Fruit fly (Drosophila melanogaster) whole organism, embryonic: ENCODE data around the gene Rpt5.

Source experiments
- Aef1 ChIP-seq: fragments of 200-800 bp; sonication (Bioruptor generic); IDR thresholded peaks from 3 replicates; pipeline ENCODE4 v1.3.6; 2022; ENCODE audit warnings: missing biosample characterization, missing genetic modification characterization
- Blimp-1 ChIP-seq: fragments of 200-800 bp; sonication (Bioruptor generic); optimal IDR thresholded peaks from 3 replicates; lab custom pipeline; 2018; ENCODE audit warnings: missing biosample characterization, missing genetic modification characterization, mild to moderate bottlenecking, moderate library complexity, missing genetic modification reagents
- CG10209 ChIP-seq: fragments of 200-800 bp; sonication (Bioruptor generic); optimal IDR thresholded peaks from 3 replicates; lab custom pipeline; 2017; ENCODE audit warnings: missing biosample characterization, mild to moderate bottlenecking, missing genetic modification characterization, missing genetic modification reagents
- CG10366 ChIP-seq: fragments of 200-800 bp; sonication (Bioruptor generic); IDR thresholded peaks from 2 replicates; pipeline ENCODE4 v1.3.6; 2022; ENCODE audit warnings: missing biosample characterization, missing genetic modification characterization
- CG11456 ChIP-seq: fragments of 200-800 bp; sonication (Bioruptor generic); IDR thresholded peaks from 3 replicates; pipeline ENCODE4 v1.3.6; 2022; ENCODE audit warnings: missing biosample characterization, missing genetic modification characterization
- CG12659 ChIP-seq: fragments of 200-800 bp; sonication (Bioruptor generic); optimal IDR thresholded peaks from 3 replicates; lab custom pipeline; 2017; ENCODE audit warnings: mild to moderate bottlenecking, missing biosample characterization, missing genetic modification reagents, missing genetic modification characterization
- CG13624 ChIP-seq: fragments of 200-800 bp; sonication (Bioruptor generic); optimal IDR thresholded peaks from 2 replicates; lab custom pipeline; 2016; ENCODE audit warnings: missing biosample characterization, missing genetic modification characterization
- CG14710 ChIP-seq: fragments of 200-800 bp; sonication (Bioruptor generic); optimal IDR thresholded peaks from 3 replicates; lab custom pipeline; 2019; ENCODE audit warnings: missing biosample characterization, mild to moderate bottlenecking, missing genetic modification characterization, moderate library complexity
- CG17802 ChIP-seq: fragments of 200-800 bp; sonication (Bioruptor generic); optimal IDR thresholded peaks from 2 replicates; lab custom pipeline; 2018; ENCODE audit warnings: missing biosample characterization, mild to moderate bottlenecking, missing genetic modification characterization, moderate library complexity
- CG3995 ChIP-seq: fragments of 200-800 bp; sonication (Bioruptor generic); optimal IDR thresholded peaks from 3 replicates; lab custom pipeline; 2016; ENCODE audit warnings: missing biosample characterization, missing genetic modification characterization
- CG4282 ChIP-seq: fragments of 200-800 bp; sonication (Bioruptor generic); optimal IDR thresholded peaks from 2 replicates; lab custom pipeline; 2016; ENCODE audit warnings: missing biosample characterization, missing genetic modification characterization
- CG4424 ChIP-seq: fragments of 200-800 bp; sonication (Bioruptor generic); optimal IDR thresholded peaks from 3 replicates; lab custom pipeline; 2016; ENCODE audit warnings: missing biosample characterization, missing genetic modification characterization
- CG6254 ChIP-seq: fragments of 200-800 bp; sonication (Bioruptor generic); optimal IDR thresholded peaks from 3 replicates; lab custom pipeline; 2017; ENCODE audit warnings: mild to moderate bottlenecking, missing biosample characterization, missing genetic modification reagents, missing genetic modification characterization
- CG7271 ChIP-seq: fragments of 200-800 bp; sonication (Bioruptor generic); optimal IDR thresholded peaks from 2 replicates; lab custom pipeline; 2018; ENCODE audit warnings: missing biosample characterization, mild to moderate bottlenecking, missing genetic modification characterization, moderate library complexity
- CG7786 ChIP-seq: fragments of 200-800 bp; sonication (Bioruptor generic); optimal IDR thresholded peaks from 2 replicates; lab custom pipeline; 2016; ENCODE audit warnings: missing biosample characterization, missing genetic modification characterization
- CG8388 ChIP-seq: fragments of 200-800 bp; sonication (Bioruptor generic); optimal IDR thresholded peaks from 2 replicates; lab custom pipeline; 2019; ENCODE audit warnings: missing biosample characterization, mild to moderate bottlenecking, missing genetic modification characterization, moderate library complexity
- CG9797 ChIP-seq: fragments of 200-800 bp; sonication (Bioruptor generic); optimal IDR thresholded peaks from 3 replicates; lab custom pipeline; 2018; ENCODE audit warnings: missing biosample characterization, mild to moderate bottlenecking, missing genetic modification characterization
- CHES-1-like ChIP-seq: fragments of 200-800 bp; sonication (Bioruptor generic); optimal IDR thresholded peaks from 2 replicates; lab custom pipeline; 2016; ENCODE audit warnings: missing biosample characterization, missing genetic modification characterization
- D19A ChIP-seq: fragments of 200-800 bp; optimal IDR thresholded peaks from 3 replicates; lab custom pipeline; 2019; ENCODE audit warnings: missing biosample characterization, mild to moderate bottlenecking, missing genetic modification characterization, moderate library complexity
- Ets65A ChIP-seq: fragments of 200-800 bp; sonication (Bioruptor generic); peaks from one replicate; lab custom pipeline; 2016; ENCODE audit warnings: missing biosample characterization, missing genetic modification characterization
- Gug ChIP-seq: fragments of 200-800 bp; sonication (Bioruptor generic); IDR thresholded peaks from 4 replicates; pipeline ENCODE4 v1.3.6; 2022; ENCODE audit warnings: missing biosample characterization, missing genetic modification characterization
- Hr3 ChIP-seq: fragments of 200-800 bp; sonication (Bioruptor generic); optimal IDR thresholded peaks from 3 replicates; lab custom pipeline; 2016; ENCODE audit warnings: missing biosample characterization, missing genetic modification characterization
- MESR4 ChIP-seq: fragments of 200-800 bp; sonication (Bioruptor generic); optimal IDR thresholded peaks from 2 replicates; lab custom pipeline; 2018; ENCODE audit warnings: missing biosample characterization, mild to moderate bottlenecking, missing genetic modification characterization, moderate library complexity
- MTF-1 ChIP-seq: fragments of 200-800 bp; sonication (Bioruptor generic); optimal IDR thresholded peaks from 2 replicates; lab custom pipeline; 2018; ENCODE audit warnings: missing biosample characterization, mild to moderate bottlenecking, missing genetic modification characterization, borderline replicate concordance
- Mes4 ChIP-seq: fragments of 200-800 bp; sonication (Bioruptor generic); optimal IDR thresholded peaks from 2 replicates; lab custom pipeline; 2016; ENCODE audit warnings: missing biosample characterization, missing genetic modification characterization
- Myb ChIP-seq: fragments of 200-800 bp; sonication (Bioruptor generic); optimal IDR thresholded peaks from 2 replicates; lab custom pipeline; 2016; ENCODE audit warnings: missing biosample characterization, missing genetic modification characterization
- Optix ChIP-seq: fragments of 200-800 bp; sonication (Bioruptor generic); IDR thresholded peaks from 3 replicates; pipeline ENCODE4 v1.3.6; 2022; ENCODE audit warnings: missing biosample characterization, missing genetic modification characterization
- Pdp1 ChIP-seq, 2 experiments: fragments of 200-800 bp; sonication (Bioruptor generic); optimal IDR thresholded peaks; 3 replicates each; lab custom pipeline; 2016; ENCODE audit warnings: missing biosample characterization in 2 of 2, missing genetic modification characterization in 2 of 2, mild to moderate bottlenecking in 1 of 2, moderate library complexity in 1 of 2
- Side ChIP-seq: fragments of 200-800 bp; sonication (Bioruptor generic); optimal IDR thresholded peaks from 2 replicates; lab custom pipeline; 2016; ENCODE audit warnings: missing biosample characterization, missing genetic modification characterization
- bigmax ChIP-seq: fragments of 200-800 bp; sonication (Bioruptor generic); optimal IDR thresholded peaks from 2 replicates; lab custom pipeline; 2018; ENCODE audit warnings: missing biosample characterization, mild to moderate bottlenecking, missing genetic modification characterization
- br ChIP-seq: fragments of >200 bp; optimal IDR thresholded peaks from 2 replicates; lab custom pipeline; 2017
- croc ChIP-seq: fragments of 200-800 bp; sonication (Bioruptor generic); conservative IDR thresholded peaks from 3 replicates; pipeline ENCODE4 v1.3.6; 2022; ENCODE audit warnings: missing biosample characterization, missing genetic modification characterization
- crol ChIP-seq: fragments of 200-800 bp; sonication (Bioruptor generic); IDR thresholded peaks from 2 replicates; pipeline ENCODE4 v1.3.6; 2022; ENCODE audit warnings: missing biosample characterization, missing genetic modification characterization
- crp ChIP-seq, 2 experiments: fragments of 200-800 bp; sonication (Bioruptor generic); optimal IDR thresholded peaks; 2 replicates in 1 of 2; 3 replicates in 1 of 2; lab custom pipeline; 2017; ENCODE audit warnings: missing biosample characterization in 2 of 2, missing genetic modification characterization in 2 of 2, mild to moderate bottlenecking in 1 of 2, moderate library complexity in 1 of 2
- ewg ChIP-seq: fragments of 200-800 bp; sonication (Bioruptor generic); optimal IDR thresholded peaks from 3 replicates; lab custom pipeline; 2017; ENCODE audit warnings: mild to moderate bottlenecking, missing biosample characterization, missing genetic modification reagents, missing genetic modification characterization
- gt ChIP-seq: fragments of 200-800 bp; sonication (Bioruptor generic); IDR thresholded peaks from 2 replicates; pipeline ENCODE4 v1.3.6; 2022; ENCODE audit warnings: missing biosample characterization, missing genetic modification characterization
- insv ChIP-seq, 2 experiments: fragments of 200-800 bp; sonication (Bioruptor generic); optimal IDR thresholded peaks; 3 replicates each; lab custom pipeline; 2016 to 2018; ENCODE audit warnings: missing biosample characterization in 2 of 2, missing genetic modification characterization in 2 of 2
- kay ChIP-seq: fragments of 200-800 bp; sonication (Bioruptor generic); optimal IDR thresholded peaks from 2 replicates; lab custom pipeline; 2016; ENCODE audit warnings: missing biosample characterization, missing genetic modification characterization
- ken ChIP-seq: fragments of 200-800 bp; sonication (Bioruptor generic); IDR thresholded peaks from 3 replicates; pipeline ENCODE4 v1.3.6; 2022; ENCODE audit warnings: missing biosample characterization, missing genetic modification characterization
- klu ChIP-seq: fragments of 200-800 bp; sonication (Bioruptor generic); IDR thresholded peaks from 2 replicates; pipeline ENCODE4 v1.3.6; 2022; ENCODE audit warnings: missing biosample characterization, missing genetic modification characterization
- kni ChIP-seq: fragments of 200-800 bp; sonication (Bioruptor generic); optimal IDR thresholded peaks from 3 replicates; lab custom pipeline; 2017; ENCODE audit warnings: mild to moderate bottlenecking, missing biosample characterization, missing genetic modification reagents, missing genetic modification characterization
- lov ChIP-seq, 2 experiments: fragments of 200-800 bp in 1 of 2; fragments of >200 bp in 1 of 2; sonication (Bioruptor generic) in 1 of 2; IDR thresholded peaks in 1 of 2; optimal IDR thresholded peaks in 1 of 2; 2 replicates in 1 of 2; 3 replicates in 1 of 2; pipeline versions ENCODE4 v1.3.6 to Lab custom; 2017 to 2022; ENCODE audit warnings: missing biosample characterization in 1 of 2, missing genetic modification characterization in 1 of 2
- nom ChIP-seq: fragments of 200-800 bp; sonication (Bioruptor generic); optimal IDR thresholded peaks from 2 replicates; lab custom pipeline; 2017; ENCODE audit warnings: missing biosample characterization, missing genetic modification characterization, mild to moderate bottlenecking, moderate library complexity, missing genetic modification reagents
- pros ChIP-seq: fragments of 200-800 bp; sonication (Bioruptor generic); optimal IDR thresholded peaks from 3 replicates; lab custom pipeline; 2019; ENCODE audit warnings: missing biosample characterization, mild to moderate bottlenecking, missing genetic modification characterization, moderate library complexity
- stwl ChIP-seq: fragments of 200-800 bp; sonication (Bioruptor generic); optimal IDR thresholded peaks from 3 replicates; lab custom pipeline; 2018; ENCODE audit warnings: missing biosample characterization, mild to moderate bottlenecking, missing genetic modification characterization, moderate library complexity
- unc-4 ChIP-seq: fragments of 200-800 bp; sonication (Bioruptor generic); IDR thresholded peaks from 2 replicates; pipeline ENCODE4 v1.3.6; 2022; ENCODE audit warnings: missing biosample characterization, missing genetic modification characterization; ENCODE audit not compliant: partially characterized antibody
- zfh1 ChIP-seq: fragments of 200-800 bp; sonication (Bioruptor generic); IDR thresholded peaks from 3 replicates; pipeline ENCODE4 v1.3.6; 2022; ENCODE audit warnings: missing biosample characterization, missing genetic modification characterization

Gene Rpt5

DNA sequence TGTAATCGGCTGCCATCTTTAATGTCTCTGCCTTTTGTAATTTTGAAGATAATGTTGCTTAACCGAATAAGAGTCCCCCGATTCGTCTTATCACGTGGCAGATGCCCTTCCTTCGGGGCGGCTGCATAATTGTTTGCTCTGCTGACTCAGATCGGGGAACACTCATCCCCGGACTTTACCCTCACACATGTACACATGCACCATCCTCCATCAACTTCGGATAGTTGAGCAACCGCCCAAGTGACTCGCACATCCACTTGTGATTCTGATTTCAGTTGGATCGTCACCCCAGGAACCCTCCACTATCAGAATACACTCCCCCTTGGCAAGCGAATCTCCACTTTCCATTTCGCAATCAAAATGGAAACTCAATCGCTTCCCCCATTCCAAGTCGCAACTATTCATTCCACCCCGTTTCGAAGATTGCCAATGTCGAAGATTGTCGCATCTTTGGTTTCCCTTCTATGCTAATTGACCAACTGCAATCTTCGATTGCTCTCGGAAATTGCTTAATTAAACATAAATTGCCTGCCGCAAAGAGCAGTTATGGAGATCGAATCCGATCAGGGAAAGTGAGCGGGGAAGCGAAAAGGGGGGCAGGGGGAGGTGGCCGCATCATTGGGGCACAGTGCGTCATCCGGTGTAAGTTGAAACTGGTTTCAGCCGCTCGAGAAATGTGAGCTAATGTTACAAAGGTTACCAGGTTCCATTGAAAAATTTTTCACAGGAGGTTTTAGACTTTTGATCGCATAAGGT, 32.4 kb downstream of the Rpt5 start:
- TF ChIP-seq Myb (GFP tag; lab: Kevin White, UChicago) (no peak), MTF-1 (GFP tag; lab: Kevin White, UChicago) (no peak), br (lab: Kevin White, UChicago) (no peak), Side (GFP tag; lab: Kevin White, UChicago) (no peak), croc (GFP tag; lab: Robert Waterston, UW) (no peak), Pdp1 (GFP tag; optimal IDR thresholded peaks at IDR 0.05; lab: Kevin White, UChicago) (peak in 1 of 2 experiments; percentile 8), gt (GFP tag; lab: Robert Waterston, UW) (no peak), CG8388 (GFP tag; lab: Kevin White, UChicago) (no peak), nom (GFP tag; lab: Kevin White, UChicago) (peak; percentile 87), ken (0 out of 3 replicates have a peak, but pooled peaks have one; percentile 6), CG13624 (GFP tag; lab: Kevin White, UChicago) (no peak), bigmax (GFP tag; lab: Kevin White, UChicago) (no peak), CHES-1-like (GFP tag; lab: Kevin White, UChicago) (no peak), CG10209 (GFP tag; lab: Kevin White, UChicago) (no peak), CG6254 (GFP tag; lab: Kevin White, UChicago) (no peak), CG9797 (GFP tag; lab: Kevin White, UChicago) (no peak), D19A (tag; lab: Kevin White, UChicago) (peak; percentile 27), CG12659 (GFP tag; lab: Kevin White, UChicago) (no peak), CG10366 (GFP tag; lab: Robert Waterston, UW) (no peak), unc-4 (no peak), Optix (GFP tag; lab: Robert Waterston, UW) (no peak), zfh1 (no peak), Aef1 (no peak), klu (GFP tag; lab: Robert Waterston, UW) (no peak), CG4282 (GFP tag; lab: Kevin White, UChicago) (no peak), kay (GFP tag; lab: Kevin White, UChicago) (peak; percentile 3), MESR4 (no peak), CG11456 (GFP tag; lab: Robert Waterston, UW) (no peak), crol (GFP tag; lab: Robert Waterston, UW) (peak; percentile 62), CG7786 (GFP tag; lab: Kevin White, UChicago) (no peak), CG17802 (tag; lab: Kevin White, UChicago) (no peak), lov (optimal IDR thresholded peaks at IDR 0.05; lab: Kevin White, UChicago) (no peak), lov (GFP tag; IDR thresholded peaks at IDR 0.05; lab: Robert Waterston, UW) (no peak), Ets65A (GFP tag; lab: Kevin White, UChicago) (peak; percentile 45), CG4424 (GFP tag; lab: Kevin White, UChicago) (no peak), ewg (GFP tag; lab: Kevin White, UChicago) (no peak), stwl (tag; lab: Kevin White, UChicago) (no peak), CG7271 (tag; lab: Kevin White, UChicago) (no peak), Mes4 (GFP tag; lab: Kevin White, UChicago) (no peak), kni (GFP tag; lab: Kevin White, UChicago) (peak; percentile 31), insv (GFP tag; optimal IDR thresholded peaks at IDR 0.05; lab: Kevin White, UChicago) (no peak), Blimp-1 (GFP tag; lab: Kevin White, UChicago) (peak; percentile 93), CG14710 (tag; lab: Kevin White, UChicago) (no peak), Gug (GFP tag; lab: Robert Waterston, UW) (no peak), CG3995 (GFP tag; lab: Kevin White, UChicago) (no peak), crp (GFP tag; optimal IDR thresholded peaks at IDR 0.05; lab: Kevin White, UChicago) (no peak), pros (GFP tag; lab: Kevin White, UChicago) (peak; percentile 20), Hr3 (no peak)
